Worm (Caenorhabditis elegans) whole organism, young adult: ENCODE measurements around the gene F14H3.5.
A peak's percentile ranks its signal among the peaks of the same experiment; 100 is the strongest.

Experiments used
- B0019.2 ChIP-seq: fragments of 200-800 bp; sonication (Bioruptor generic); conservative IDR thresholded peaks from 2 replicates; pipeline ENCODE4 v1.3.6; 2022; ENCODE audit warnings: missing genetic modification reagents, missing genetic modification characterization, missing compliant biosample characterization
- B0035.1 ChIP-seq: sonication (generic microtip); optimal IDR thresholded peaks from 2 replicates; lab custom pipeline; 2016; ENCODE audit warnings: missing genetic modification characterization, mild to moderate bottlenecking, missing compliant biosample characterization, missing genotype, missing genetic modification reagents
- B0336.3 ChIP-seq: fragments of 200-800 bp; sonication (Bioruptor generic); IDR thresholded peaks from 2 replicates; pipeline ENCODE4 v1.3.6; 2022; ENCODE audit warnings: missing genetic modification characterization, missing compliant biosample characterization
- D2030.7 ChIP-seq: fragments of 200-800 bp; sonication (Bioruptor generic); IDR thresholded peaks from 2 replicates; pipeline ENCODE4 v1.3.6; 2022; ENCODE audit warnings: missing genetic modification reagents, missing genetic modification characterization, missing compliant biosample characterization
- F22D6.2 ChIP-seq: sonication (generic microtip); optimal IDR thresholded peaks from 2 replicates; lab custom pipeline; 2016; ENCODE audit warnings: mild to moderate bottlenecking, missing genetic modification characterization, missing compliant biosample characterization
- F49E8.2 ChIP-seq: sonication (generic microtip); optimal IDR thresholded peaks from 3 replicates; lab custom pipeline; 2017; ENCODE audit warnings: missing genetic modification characterization, mild to moderate bottlenecking, missing compliant biosample characterization, antibody characterized with exemption, moderate library complexity; ENCODE audit not compliant: insufficient read depth
- T26A5.8 ChIP-seq: sonication (generic microtip); optimal IDR thresholded peaks from 2 replicates; lab custom pipeline; 2016; ENCODE audit warnings: missing genetic modification characterization, missing compliant biosample characterization
- Y67H2A.10 ChIP-seq: fragments of 200-800 bp; sonication (Bioruptor generic); conservative IDR thresholded peaks from 2 replicates; pipeline ENCODE4 v1.3.6; 2022; ENCODE audit warnings: missing genetic modification reagents, missing genetic modification characterization, missing compliant biosample characterization
- Y79H2A.3 ChIP-seq: fragments of 200-800 bp; sonication (Bioruptor generic); conservative IDR thresholded peaks from 2 replicates; pipeline ENCODE4 v1.3.6; 2022; ENCODE audit warnings: missing genetic modification reagents, missing genetic modification characterization, missing compliant biosample characterization
- Y95B8A.8 ChIP-seq: fragments of 200-800 bp; sonication (Bioruptor generic); IDR thresholded peaks from 2 replicates; pipeline ENCODE4 v1.3.6; 2022; ENCODE audit warnings: missing genetic modification reagents, missing genetic modification characterization, missing compliant biosample characterization
- ZK185.1 ChIP-seq: sonication (generic microtip); optimal IDR thresholded peaks from 2 replicates; lab custom pipeline; 2016; ENCODE audit warnings: mild to moderate bottlenecking, missing genetic modification characterization, missing compliant biosample characterization; ENCODE audit not compliant: poor library complexity, severe bottlenecking
- aptf-2 ChIP-seq: fragments of 200-800 bp; sonication (Bioruptor generic); conservative IDR thresholded peaks from 2 replicates; pipeline ENCODE4 v1.3.6; 2022; ENCODE audit warnings: missing genetic modification reagents, missing genetic modification characterization, missing compliant biosample characterization
- bed-1 ChIP-seq: fragments of 200-800 bp; sonication (Bioruptor generic); IDR thresholded peaks from 2 replicates; pipeline ENCODE4 v1.3.6; 2022; ENCODE audit warnings: missing genetic modification reagents, missing genetic modification characterization, missing compliant biosample characterization
- ccch-3 ChIP-seq: fragments of 200-800 bp; sonication (Bioruptor generic); optimal IDR thresholded peaks from 2 replicates; lab custom pipeline; 2018; ENCODE audit warnings: mild to moderate bottlenecking, missing genetic modification characterization, missing compliant biosample characterization
- cebp-1 ChIP-seq, 2 experiments: fragments of 200-800 bp in 1 of 2; sonication (Bioruptor generic) in 1 of 2; sonication (generic microtip) in 1 of 2; IDR thresholded peaks in 1 of 2; optimal IDR thresholded peaks in 1 of 2; 2 replicates each; pipeline versions ENCODE4 v1.3.6 to Lab custom; 2017 to 2022; ENCODE audit warnings: missing compliant biosample characterization in 2 of 2, missing genetic modification characterization in 2 of 2, mild to moderate bottlenecking in 1 of 2, missing genetic modification reagents in 1 of 2, moderate library complexity in 1 of 2
- ceh-100 ChIP-seq: fragments of 200-800 bp; sonication (Bioruptor generic); IDR thresholded peaks from 2 replicates; pipeline ENCODE4 v1.3.6; 2022; ENCODE audit warnings: missing genetic modification reagents, missing genetic modification characterization, missing compliant biosample characterization
- ceh-27 ChIP-seq: fragments of 200-800 bp; sonication (Bioruptor generic); optimal IDR thresholded peaks from 2 replicates; lab custom pipeline; 2018; ENCODE audit warnings: mild to moderate bottlenecking, missing genetic modification characterization, moderate library complexity, missing compliant biosample characterization
- ceh-40 ChIP-seq: fragments of 200-800 bp; sonication (Bioruptor generic); IDR thresholded peaks from 2 replicates; pipeline ENCODE4 v1.3.6; 2022; ENCODE audit warnings: missing genetic modification characterization, missing compliant biosample characterization
- dox-1 ChIP-seq: fragments of 200-800 bp; sonication (Bioruptor generic); IDR thresholded peaks from 2 replicates; pipeline ENCODE4 v1.3.6; 2022; ENCODE audit warnings: missing genetic modification reagents, missing genetic modification characterization, missing compliant biosample characterization
- dpl-1 ChIP-seq: fragments of 150-350 bp; optimal IDR thresholded peaks from 2 replicates; lab custom pipeline; 2014; ENCODE audit warnings: missing biosample characterization, missing genetic modification reagents, missing genetic modification characterization
- efl-1 ChIP-seq: fragments of 150-350 bp; optimal IDR thresholded peaks from 2 replicates; lab custom pipeline; 2014; ENCODE audit warnings: missing biosample characterization, missing genetic modification reagents, missing genetic modification characterization
- egl-44 ChIP-seq: fragments of 200-800 bp; sonication (Bioruptor generic); IDR thresholded peaks from 2 replicates; pipeline ENCODE4 v1.3.6; 2022; ENCODE audit warnings: missing genetic modification reagents, missing genetic modification characterization, missing compliant biosample characterization
- him-1 ChIP-seq: sonication (generic microtip); optimal IDR thresholded peaks from 2 replicates; lab custom pipeline; 2016; ENCODE audit warnings: missing genotype, missing genetic modification reagents, missing genetic modification characterization, missing compliant biosample characterization
- lag-1 ChIP-seq: fragments of 200-800 bp; sonication (Bioruptor generic); IDR thresholded peaks from 2 replicates; pipeline ENCODE4 v1.3.6; 2022; ENCODE audit warnings: missing genetic modification reagents, missing genetic modification characterization, missing compliant biosample characterization
- let-607 ChIP-seq, 2 experiments: fragments of 200-800 bp in 1 of 2; sonication (Bioruptor generic) in 1 of 2; sonication (generic microtip) in 1 of 2; optimal IDR thresholded peaks; 2 replicates each; lab custom pipeline; 2016 to 2018; ENCODE audit warnings: mild to moderate bottlenecking in 2 of 2, missing compliant biosample characterization in 2 of 2, missing genetic modification characterization in 2 of 2, moderate library complexity in 2 of 2, missing genotype in 1 of 2
- lin-54 ChIP-seq: fragments of 200-800 bp; sonication (Bioruptor generic); optimal IDR thresholded peaks from 2 replicates; lab custom pipeline; 2018; ENCODE audit warnings: mild to moderate bottlenecking, missing genetic modification characterization, missing compliant biosample characterization
- lsl-1 ChIP-seq: fragments of 200-800 bp; sonication (Bioruptor generic); optimal IDR thresholded peaks from 2 replicates; lab custom pipeline; 2018; ENCODE audit warnings: mild to moderate bottlenecking, missing genetic modification characterization, moderate library complexity, missing compliant biosample characterization
- mcd-1 ChIP-seq: fragments of 200-800 bp; sonication (Bioruptor generic); IDR thresholded peaks from 2 replicates; pipeline ENCODE4 v1.3.6; 2022; ENCODE audit warnings: missing genetic modification reagents, missing genetic modification characterization, missing compliant biosample characterization
- mel-28 ChIP-seq: sonication (generic microtip); optimal IDR thresholded peaks from 2 replicates; lab custom pipeline; 2016; ENCODE audit warnings: borderline replicate concordance, mild to moderate bottlenecking, missing genetic modification characterization, missing compliant biosample characterization
- nhr-179 ChIP-seq: sonication (generic microtip); optimal IDR thresholded peaks from 2 replicates; lab custom pipeline; 2016; ENCODE audit warnings: mild to moderate bottlenecking, missing genetic modification characterization, missing compliant biosample characterization
- nhr-90 ChIP-seq: sonication (generic microtip); optimal IDR thresholded peaks from 2 replicates; lab custom pipeline; 2016; ENCODE audit warnings: missing genotype, mild to moderate bottlenecking, missing genetic modification characterization, missing compliant biosample characterization
- pha-4 ChIP-seq: fragments of 150-350 bp; sonication (generic microtip); optimal IDR thresholded peaks from 2 replicates; lab custom pipeline; 2014; ENCODE audit warnings: missing biosample characterization, missing genetic modification reagents, missing genetic modification characterization
- rcor-1 ChIP-seq: fragments of 200-800 bp; sonication (Bioruptor generic); IDR thresholded peaks from 2 replicates; pipeline ENCODE4 v1.3.6; 2022; ENCODE audit warnings: missing genetic modification reagents, missing genetic modification characterization, missing compliant biosample characterization
- repo-1 ChIP-seq: sonication (generic microtip); optimal IDR thresholded peaks from 2 replicates; lab custom pipeline; 2017; ENCODE audit warnings: mild to moderate bottlenecking, missing genetic modification characterization, missing compliant biosample characterization
- sea-2 ChIP-seq: fragments of 200-800 bp; sonication (Bioruptor generic); IDR thresholded peaks from 2 replicates; pipeline ENCODE4 v1.3.6; 2022; ENCODE audit warnings: missing genetic modification characterization, missing compliant biosample characterization
- snpc-3.4 ChIP-seq: sonication (generic microtip); optimal IDR thresholded peaks from 2 replicates; lab custom pipeline; 2017; ENCODE audit warnings: missing genetic modification characterization, mild to moderate bottlenecking, missing compliant biosample characterization, antibody characterized with exemption, moderate library complexity, missing genotype, missing genetic modification reagents
- tbp1 ChIP-seq: fragments of 200-800 bp; sonication (Bioruptor generic); optimal IDR thresholded peaks from 2 replicates; lab custom pipeline; 2018; ENCODE audit warnings: mild to moderate bottlenecking, missing genetic modification characterization, missing compliant biosample characterization
- tbx-9 ChIP-seq: sonication (generic microtip); optimal IDR thresholded peaks from 2 replicates; lab custom pipeline; 2016; ENCODE audit warnings: borderline replicate concordance, missing genetic modification characterization, inconsistent platforms, missing compliant biosample characterization
- tlf-1 ChIP-seq: fragments of 200-800 bp; sonication (Bioruptor generic); optimal IDR thresholded peaks from 2 replicates; lab custom pipeline; 2018; ENCODE audit warnings: mild to moderate bottlenecking, missing genetic modification characterization, missing compliant biosample characterization
- xnd-1 ChIP-seq: sonication (generic microtip); optimal IDR thresholded peaks from 2 replicates; lab custom pipeline; 2016; ENCODE audit warnings: missing genotype, missing genetic modification reagents, missing genetic modification characterization, missing compliant biosample characterization
- zfh-2 ChIP-seq: fragments of 200-800 bp; sonication (Bioruptor generic); conservative IDR thresholded peaks from 2 replicates; pipeline ENCODE4 v1.3.6; 2022; ENCODE audit warnings: missing genetic modification reagents, missing genetic modification characterization, missing compliant biosample characterization
- ztf-28 ChIP-seq: fragments of 200-800 bp; sonication (Bioruptor generic); IDR thresholded peaks from 2 replicates; pipeline ENCODE4 v1.3.6; 2022; ENCODE audit warnings: missing genetic modification reagents, missing genetic modification characterization, missing compliant biosample characterization
- ztf-6 ChIP-seq: fragments of 200-800 bp; sonication (Bioruptor generic); IDR thresholded peaks from 2 replicates; pipeline ENCODE4 v1.3.6; 2022; ENCODE audit warnings: missing genetic modification reagents, missing genetic modification characterization, missing compliant biosample characterization

F14H3.5 gene

ce11 chrV:16024300-16024699, 32.6 kb downstream of the F14H3.5 start, which contains the start of gene T10C6.6 (continued):
- TF ChIP-seq B0336.3, result peak; percentile 24; the same call in 1 of the 2 replicates
- peak; percentile 12 for TF ChIP-seq him-1
- no peak for TF ChIP-seq bed-1
- no peak for TF ChIP-seq Y67H2A.10 (GFP tag; lab: Robert Waterston, UW)
- TF ChIP-seq D2030.7, result peak; percentile 56

- peak; percentile 79 for TF ChIP-seq zfh-2 (GFP tag; lab: Robert Waterston, UW)
- TF ChIP-seq repo-1 (tag; lab: Kevin White, UChicago), result no peak
- TF ChIP-seq, all 124 proteins: peak for 1
These were observed 33.3 kb downstream of the F14H3.5 start for ce11 chrV:16023559-16023958.

- no peak for TF ChIP-seq aptf-2 (GFP tag; lab: Robert Waterston, UW)
- TF ChIP-seq nhr-90 (tag; lab: Kevin White, UChicago), result no peak
- TF ChIP-seq mel-28 (tag; lab: Kevin White, UChicago), result no peak
- no peak for TF ChIP-seq T26A5.8
- no peak for TF ChIP-seq xnd-1 (tag; lab: Kevin White, UChicago)
- TF ChIP-seq Y79H2A.3, result no peak
- no peak for TF ChIP-seq tbx-9 (tag; lab: Kevin White, UChicago)
- no peak for TF ChIP-seq mcd-1
- no peak for TF ChIP-seq F22D6.2 (tag; lab: Kevin White, UChicago)
- TF ChIP-seq snpc-3.4 (tag; lab: Kevin White, UChicago), result no peak
These were observed 33.8 kb downstream of the F14H3.5 start, which contains the start of gene cwc-15 for ce11 chrV:16023051-16023450. cwc-15 (plus strand) TSS chrV:16023351.

ce11 chrV:16022600-16022999, 34.3 kb downstream of the F14H3.5 start:
- TF ChIP-seq pha-4 (tag; lab: Kevin White, UChicago) (no peak), B0035.1 (no peak), ceh-100 (no peak), ceh-27 (peak; percentile 62), lag-1 (no peak), ztf-6 (GFP tag; lab: Robert Waterston, UW) (no peak), rcor-1 (GFP tag; lab: Robert Waterston, UW) (no peak), tbp1 (GFP tag; lab: Kevin White, UChicago) (no peak), let-607 (tag; optimal IDR thresholded peaks at IDR 0.05; lab: Kevin White, UChicago) (no peak), efl-1 (peak; percentile 59), F49E8.2 (tag; lab: Kevin White, UChicago) (no peak), ZK185.1 (tag; lab: Kevin White, UChicago) (peak; percentile 47), cebp-1 (GFP tag; IDR thresholded peaks at IDR 0.05; lab: Robert Waterston, UW) (no peak), cebp-1 (tag; optimal IDR thresholded peaks at IDR 0.05; lab: Kevin White, UChicago) (no peak), dox-1 (GFP tag; lab: Robert Waterston, UW) (0 out of 2 replicates have a peak, but pooled peaks have one; percentile 26), egl-44 (GFP tag; lab: Robert Waterston, UW) (0 out of 2 replicates have a peak, but pooled peaks have one; percentile 25), mel-28 (tag; lab: Kevin White, UChicago) (no peak), Y95B8A.8 (GFP tag; lab: Robert Waterston, UW) (no peak), lsl-1 (GFP tag; lab: Kevin White, UChicago) (peak; percentile 16), ccch-3 (no peak), nhr-179 (tag; lab: Kevin White, UChicago) (no peak), tlf-1 (GFP tag; lab: Kevin White, UChicago) (no peak), dpl-1 (peak; percentile 59), sea-2 (GFP tag; lab: Robert Waterston, UW) (no peak), lin-54 (GFP tag; lab: Kevin White, UChicago) (peak; percentile 90), xnd-1 (tag; lab: Kevin White, UChicago) (no peak), ceh-40 (GFP tag; lab: Robert Waterston, UW) (no peak), B0019.2 (GFP tag; lab: Robert Waterston, UW) (no peak), ztf-28 (no peak)
